Worm (Caenorhabditis elegans): ENCODE data around the gene best-24.

DNA sequence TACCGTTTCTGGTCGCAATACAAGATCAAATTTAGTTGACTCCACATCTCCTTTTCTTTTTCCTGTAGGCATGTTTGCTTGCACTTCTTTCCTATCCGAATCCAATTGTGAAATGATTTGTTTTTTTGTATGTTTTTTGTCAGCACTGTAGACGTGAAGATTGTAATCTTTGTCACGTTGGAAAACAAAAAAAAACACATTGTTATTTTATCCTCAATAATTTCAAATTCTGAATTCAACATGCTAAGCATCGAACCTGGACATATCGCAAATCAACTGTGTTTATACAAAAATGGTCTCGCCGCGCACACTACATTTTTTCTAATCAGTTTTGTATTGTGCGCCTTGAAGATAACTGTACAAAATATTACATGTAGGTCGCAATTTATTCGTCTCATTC is 12.7 kb downstream of the best-24 start, which contains the start of gene ZK688.12:
- TF ChIP-seq med-1 (GFP tag; optimal IDR thresholded peaks at IDR 0.05; ENCODE audit: insufficient read depth) (no peak), ref-1 (GFP tag; conservative IDR thresholded peaks at IDR 0.05) (no peak), T22C8.4 (GFP tag; IDR thresholded peaks at IDR 0.05) (no peak)
